Fruit fly (Drosophila melanogaster): ENCODE results near the gene CG42534.

DNA sequence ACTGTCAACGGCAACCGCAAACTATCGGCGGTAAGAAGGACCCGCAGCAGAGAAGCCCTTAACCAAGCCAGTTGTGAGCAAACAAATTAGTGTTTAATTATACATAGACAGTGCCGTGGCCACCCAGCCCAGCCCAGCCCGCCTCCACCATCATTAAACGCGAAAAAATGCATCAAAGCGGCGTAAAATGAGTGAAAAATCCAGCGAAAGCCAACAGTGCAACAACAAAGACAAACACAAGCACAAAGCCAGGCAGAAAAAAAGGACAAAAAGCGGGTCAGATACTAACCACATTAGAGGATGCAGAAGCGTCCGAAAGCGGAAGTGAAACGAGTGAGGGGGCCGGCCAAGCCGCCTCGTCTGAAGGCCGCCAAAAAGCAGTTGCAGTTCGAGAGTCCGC lies at the start of gene CG42534:
- TF ChIP-seq pad (GFP tag; optimal IDR thresholded peaks at IDR 0.05) (no peak), Hr96 (GFP tag; optimal IDR thresholded peaks at IDR 0.05) (no peak), ovo (GFP tag; optimal IDR thresholded peaks at IDR 0.05) (no peak), bab1 (GFP tag; optimal IDR thresholded peaks at IDR 0.05) (no peak), CG12768 (GFP tag; optimal IDR thresholded peaks at IDR 0.05) (no peak), kay (GFP tag; ENCODE audit: borderline replicate concordance) (no peak), CG7101 (tag; optimal IDR thresholded peaks at IDR 0.05) (no peak), CG14711 (tag; optimal IDR thresholded peaks at IDR 0.05) (no peak), tj (GFP tag; optimal IDR thresholded peaks at IDR 0.05) (no peak), toe (GFP tag; optimal IDR thresholded peaks at IDR 0.05) (no peak), CG7045 (GFP tag; optimal IDR thresholded peaks at IDR 0.05) (no peak)
